Fruit fly (Drosophila melanogaster): Measurements from ENCODE around the gene Trf4-1.

The Trf4-1 gene

dm6 chrX:8541985-8542384, 18.1 kb upstream of the Trf4-1 start (continued):
- TF ChIP-seq Ets21C (GFP tag; optimal IDR thresholded peaks at IDR 0.05) = no peak
- peak; percentile 61 for TF ChIP-seq svp (GFP tag)
- TF ChIP-seq CG4318 (GFP tag; optimal IDR thresholded peaks at IDR 0.05) = no peak
- TF ChIP-seq CG8319 (GFP tag; optimal IDR thresholded peaks at IDR 0.05) = no peak
- TF ChIP-seq Gug (GFP tag; IDR thresholded peaks at IDR 0.05) = no peak
- peak; percentile 46; the same call in 1 of the 3 replicates for TF ChIP-seq CG8119 (GFP tag; IDR thresholded peaks at IDR 0.05)
- TF ChIP-seq Met (GFP tag; optimal IDR thresholded peaks at IDR 0.05) = peak; percentile 38
- peak; percentile 42 for TF ChIP-seq CG3919 (GFP tag; optimal IDR thresholded peaks at IDR 0.05)
- TF ChIP-seq fd59A (GFP tag; optimal IDR thresholded peaks at IDR 0.05) = peak; percentile 11
- TF ChIP-seq achi (GFP tag; optimal IDR thresholded peaks at IDR 0.05) = peak; percentile 34
- peak; percentile 46 for TF ChIP-seq CG3032 (tag; optimal IDR thresholded peaks at IDR 0.05)
- no peak for TF ChIP-seq CG11762 (GFP tag; optimal IDR thresholded peaks at IDR 0.05; ENCODE audit: insufficient read depth)

dm6 chrX:8542728-8543127, 17.4 kb upstream of the Trf4-1 start:
- TF ChIP-seq CG6854 (GFP tag; optimal IDR thresholded peaks at IDR 0.05) = no peak
- TF ChIP-seq pdm3 (GFP tag; optimal IDR thresholded peaks at IDR 0.05) = peak; percentile 10
- peak; percentile 51 for TF ChIP-seq Eip78C (GFP tag)
- TF ChIP-seq spab (GFP tag; optimal IDR thresholded peaks at IDR 0.05) = no peak
- TF ChIP-seq OdsH (GFP tag; optimal IDR thresholded peaks at IDR 0.05) = peak; percentile 8
- no peak for TF ChIP-seq net (GFP tag; optimal IDR thresholded peaks at IDR 0.05)
- TF ChIP-seq CG3919 (GFP tag; optimal IDR thresholded peaks at IDR 0.05) = no peak
- peak; percentile 16 for TF ChIP-seq acj6 (GFP tag; optimal IDR thresholded peaks at IDR 0.05)
- 0 out of 3 replicates have a peak, but pooled peaks have one; percentile 18 for TF ChIP-seq CG8119 (GFP tag; IDR thresholded peaks at IDR 0.05)
- peak; percentile 9 for TF ChIP-seq svp (GFP tag)
- no peak for TF ChIP-seq Sox102F (GFP tag; optimal IDR thresholded peaks at IDR 0.05)
- TF ChIP-seq Ets96B (tag; optimal IDR thresholded peaks at IDR 0.05) = peak; percentile 4
- TF ChIP-seq CG11294 (GFP tag; IDR thresholded peaks at IDR 0.05) = no peak
- TF ChIP-seq esn (GFP tag; optimal IDR thresholded peaks at IDR 0.05) = no peak

dm6 chrX:8554303-8554702, 5.8 kb upstream of the Trf4-1 start:
- TF ChIP-seq fd85E (GFP tag; optimal IDR thresholded peaks at IDR 0.05) (no peak), CG10669 (GFP tag; optimal IDR thresholded peaks at IDR 0.05) (no peak), Hr39 (GFP tag; optimal IDR thresholded peaks at IDR 0.05) (no peak), ss (GFP tag; optimal IDR thresholded peaks at IDR 0.05) (no peak), CG15336 (GFP tag; IDR thresholded peaks at IDR 0.05) (no peak), pdm3 (GFP tag; optimal IDR thresholded peaks at IDR 0.05) (no peak)

- TF ChIP-seq Hr4 (GFP tag; optimal IDR thresholded peaks at IDR 0.05) (no peak), CG8632 (GFP tag; optimal IDR thresholded peaks at IDR 0.05) (peak; percentile 10), OdsH (GFP tag; optimal IDR thresholded peaks at IDR 0.05) (no peak), ss (GFP tag; optimal IDR thresholded peaks at IDR 0.05) (peak in 1 of 2 experiments; percentile 3), CG9139 (GFP tag; optimal IDR thresholded peaks at IDR 0.05) (no peak), Eip93F (GFP tag; optimal IDR thresholded peaks at IDR 0.05) (peak; percentile 69), CG16779 (tag; optimal IDR thresholded peaks at IDR 0.05) (no peak), dsx (GFP tag; optimal IDR thresholded peaks at IDR 0.05; ENCODE audit: poor library complexity, severe bottlenecking) (peak; percentile 56), Sox102F (GFP tag; optimal IDR thresholded peaks at IDR 0.05) (peak; percentile 65), CG6808 (GFP tag; optimal IDR thresholded peaks at IDR 0.05) (no peak), Sox14 (GFP tag; optimal IDR thresholded peaks at IDR 0.05) (peak; percentile 47), Eip75B (GFP tag; optimal IDR thresholded peaks at IDR 0.05) (no peak), CG6792 (GFP tag; optimal IDR thresholded peaks at IDR 0.05) (peak; percentile 29), acj6 (GFP tag; optimal IDR thresholded peaks at IDR 0.05) (peak; percentile 58), spab (GFP tag; optimal IDR thresholded peaks at IDR 0.05) (no peak), CG1621 (tag; optimal IDR thresholded peaks at IDR 0.05) (peak; percentile 71), Hr38 (GFP tag; optimal IDR thresholded peaks at IDR 0.05) (no peak), Ets21C (GFP tag; optimal IDR thresholded peaks at IDR 0.05) (peak; percentile 40), fd85E (GFP tag; optimal IDR thresholded peaks at IDR 0.05) (no peak), lz (GFP tag; optimal IDR thresholded peaks at IDR 0.05) (peak; percentile 67), eg (GFP tag; IDR thresholded peaks at IDR 0.05) (no peak; the same call in 2 of the 3 replicates), CG7368 (GFP tag; optimal IDR thresholded peaks at IDR 0.05) (no peak), Eip78C (GFP tag) (peak; percentile 84), CG31627 (GFP tag; optimal IDR thresholded peaks at IDR 0.05) (peak; percentile 56), CG34406 (GFP tag; optimal IDR thresholded peaks at IDR 0.05) (peak; percentile 56), CG8319 (GFP tag; optimal IDR thresholded peaks at IDR 0.05) (peak; percentile 17), CG11902 (GFP tag; optimal IDR thresholded peaks at IDR 0.05) (peak; percentile 33), achi (GFP tag; optimal IDR thresholded peaks at IDR 0.05) (peak; percentile 70), Hr39 (GFP tag; optimal IDR thresholded peaks at IDR 0.05) (no peak)
These were observed 1.4 kb upstream of the Trf4-1 start, which contains the start of gene IntS4 for dm6 chrX:8558762-8559172. TSS of gene IntS4 (minus strand) at chrX:8558781.
